Fruit fly (Drosophila melanogaster) whole organism, adult: ENCODE results near the gene CG9360.

Experiments
- CG11617 ChIP-seq: fragments of 200-800 bp; sonication (Bioruptor generic); optimal IDR thresholded peaks from 2 replicates; lab custom pipeline; 2017; ENCODE audit warnings: mild to moderate bottlenecking, missing biosample characterization, missing genetic modification reagents, missing genetic modification characterization
- CG12768 ChIP-seq: fragments of 200-800 bp; sonication (Bioruptor generic); optimal IDR thresholded peaks from 2 replicates; lab custom pipeline; 2017; ENCODE audit warnings: missing biosample characterization, missing genetic modification characterization, mild to moderate bottlenecking, moderate library complexity, missing genetic modification reagents
- CG14711 ChIP-seq: fragments of 200-800 bp; sonication (Bioruptor generic); optimal IDR thresholded peaks from 2 replicates; lab custom pipeline; 2018; ENCODE audit warnings: missing biosample characterization, mild to moderate bottlenecking, missing genetic modification characterization, moderate library complexity
- CG1620 ChIP-seq: fragments of 200-800 bp; sonication (Bioruptor generic); optimal IDR thresholded peaks from 2 replicates; lab custom pipeline; 2016; ENCODE audit warnings: missing biosample characterization, missing genetic modification characterization
- CG33017 ChIP-seq: fragments of 200-800 bp; sonication (Bioruptor generic); optimal IDR thresholded peaks from 2 replicates; lab custom pipeline; 2018; ENCODE audit warnings: missing biosample characterization, mild to moderate bottlenecking, missing genetic modification characterization, moderate library complexity
- CG5204 ChIP-seq: fragments of 200-800 bp; sonication (Bioruptor generic); optimal IDR thresholded peaks from 2 replicates; lab custom pipeline; 2016; ENCODE audit warnings: missing biosample characterization, missing genetic modification characterization
- CG7045 ChIP-seq: fragments of 200-800 bp; sonication (Bioruptor generic); optimal IDR thresholded peaks from 2 replicates; lab custom pipeline; 2017; ENCODE audit warnings: missing biosample characterization, mild to moderate bottlenecking, missing genetic modification characterization
- CG7101 ChIP-seq: fragments of 200-800 bp; sonication (Bioruptor generic); optimal IDR thresholded peaks from 2 replicates; lab custom pipeline; 2018; ENCODE audit warnings: missing biosample characterization, mild to moderate bottlenecking, missing genetic modification characterization, moderate library complexity
- Clk ChIP-seq: fragments of 200-800 bp; sonication (Bioruptor generic); optimal IDR thresholded peaks from 2 replicates; lab custom pipeline; 2017; ENCODE audit warnings: missing biosample characterization, missing genetic modification characterization
- Crg-1 ChIP-seq: fragments of 200-800 bp; sonication (Bioruptor generic); optimal IDR thresholded peaks from 2 replicates; lab custom pipeline; 2016; ENCODE audit warnings: missing biosample characterization, missing genetic modification characterization
- Hr96 ChIP-seq: fragments of 200-800 bp; sonication (Bioruptor generic); optimal IDR thresholded peaks from 2 replicates; lab custom pipeline; 2016; ENCODE audit warnings: missing biosample characterization, missing genetic modification characterization
- Mnt ChIP-seq: fragments of 200-800 bp; sonication (Bioruptor generic); optimal IDR thresholded peaks from 2 replicates; lab custom pipeline; 2016; ENCODE audit warnings: missing biosample characterization, mild to moderate bottlenecking, missing genetic modification characterization
- bab1 ChIP-seq: fragments of 200-800 bp; sonication (Bioruptor generic); optimal IDR thresholded peaks from 3 replicates; lab custom pipeline; 2019; ENCODE audit warnings: missing biosample characterization, mild to moderate bottlenecking, missing genetic modification characterization, moderate library complexity
- cic ChIP-seq: fragments of 200-800 bp; sonication (Bioruptor generic); optimal IDR thresholded peaks from 2 replicates; lab custom pipeline; 2017; ENCODE audit warnings: missing biosample characterization, mild to moderate bottlenecking, missing genetic modification characterization, moderate library complexity
- cnc ChIP-seq, 2 experiments: fragments of >200 bp; optimal IDR thresholded peaks; 2 replicates each; lab custom pipeline; 2017
- kay ChIP-seq: fragments of 200-800 bp; sonication (Bioruptor generic); peaks from one replicate; lab custom pipeline; 2016; ENCODE audit warnings: missing biosample characterization, missing genetic modification characterization, borderline replicate concordance
- ovo ChIP-seq: fragments of 200-800 bp; sonication (Bioruptor generic); optimal IDR thresholded peaks from 2 replicates; lab custom pipeline; 2016; ENCODE audit warnings: missing biosample characterization, missing genetic modification characterization
- pad ChIP-seq: fragments of 200-800 bp; sonication (Bioruptor generic); optimal IDR thresholded peaks from 3 replicates; lab custom pipeline; 2017; ENCODE audit warnings: missing biosample characterization, missing genetic modification characterization, mild to moderate bottlenecking, moderate library complexity, missing genetic modification reagents
- tj ChIP-seq: fragments of 200-800 bp; sonication (Bioruptor generic); optimal IDR thresholded peaks from 3 replicates; lab custom pipeline; 2017; ENCODE audit warnings: missing biosample characterization, mild to moderate bottlenecking, missing genetic modification characterization, moderate library complexity
- toe ChIP-seq: fragments of 200-800 bp; sonication (Bioruptor generic); optimal IDR thresholded peaks from 2 replicates; lab custom pipeline; 2016; ENCODE audit warnings: missing biosample characterization, missing genetic modification characterization

CG9360 gene

DNA sequence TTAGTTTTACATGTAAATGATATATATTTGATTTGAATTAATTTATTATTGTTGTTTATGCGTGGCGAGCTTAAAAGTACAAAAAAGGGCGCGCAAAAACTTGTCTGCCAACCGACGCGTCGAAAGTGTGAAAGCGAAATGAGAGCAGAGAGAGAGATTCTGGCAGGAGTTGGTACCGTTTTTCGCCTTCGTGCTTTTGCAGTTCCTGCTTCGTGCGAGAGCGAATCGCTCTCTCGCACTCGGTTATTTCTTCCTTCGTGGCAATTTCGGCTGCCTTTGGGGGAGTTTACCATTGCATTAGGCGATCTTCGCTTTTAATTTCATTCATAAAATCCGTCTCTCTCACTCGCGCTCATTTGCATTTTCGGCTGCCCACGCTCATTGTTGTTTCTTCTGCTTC lies 35.4 kb downstream of the CG9360 start, which contains the start of gene inaF-D:
inaF-D (minus strand) TSS at position 101 of the 400 bp plus-strand sequence.
- TF ChIP-seq Clk: no peak
- no peak for TF ChIP-seq pad
- TF ChIP-seq CG7101: no peak
- no peak for TF ChIP-seq CG5204 (GFP tag; lab: Kevin White, UChicago)
- no peak for TF ChIP-seq CG12768 (GFP tag; lab: Kevin White, UChicago)
- TF ChIP-seq tj (GFP tag; lab: Kevin White, UChicago): no peak
- TF ChIP-seq CG11617 (GFP tag; lab: Kevin White, UChicago): no peak
- no peak for TF ChIP-seq bab1 (GFP tag; lab: Kevin White, UChicago)
- no peak for TF ChIP-seq ovo
- TF ChIP-seq CG14711 (tag; lab: Kevin White, UChicago): no peak
- no peak for TF ChIP-seq CG33017 (tag; lab: Kevin White, UChicago)
- TF ChIP-seq Crg-1 (GFP tag; lab: Kevin White, UChicago): no peak
- TF ChIP-seq CG7045: no peak
- TF ChIP-seq toe (GFP tag; lab: Kevin White, UChicago): no peak
- no peak for TF ChIP-seq Mnt
- no peak for TF ChIP-seq CG1620
- TF ChIP-seq Hr96 (GFP tag; lab: Kevin White, UChicago): no peak
- no peak for TF ChIP-seq cnc (optimal IDR thresholded peaks at IDR 0.05; lab: Kevin White, UChicago)
- no peak for TF ChIP-seq cic
- no peak for TF ChIP-seq kay (GFP tag; lab: Kevin White, UChicago)

DNA sequence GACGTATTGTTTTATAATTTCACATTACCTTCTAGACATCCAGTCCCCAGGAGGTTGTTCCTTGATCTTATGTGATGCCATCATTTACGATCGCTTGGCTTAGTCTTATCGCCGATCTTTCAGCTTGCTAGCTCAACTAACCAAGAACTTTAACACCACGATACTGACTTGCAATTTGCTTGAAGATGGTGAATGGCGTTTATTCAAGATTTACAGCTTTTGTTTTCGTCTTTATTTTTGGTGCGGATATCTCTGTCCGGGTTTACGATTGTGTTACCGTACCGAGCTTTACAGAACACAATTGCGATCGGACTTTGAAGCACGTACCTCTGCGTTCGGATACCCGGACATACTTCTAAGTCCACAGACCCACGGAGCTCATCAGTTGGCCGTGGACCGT lies 40.4 kb downstream of the CG9360 start, which contains the start of gene CG15221:
CG15221 (plus strand) TSS at position 301 of the 400 bp plus-strand sequence.
- TF ChIP-seq Mnt (no peak), CG1620 (no peak), CG7101 (no peak), CG33017 (tag; lab: Kevin White, UChicago) (no peak), tj (GFP tag; lab: Kevin White, UChicago) (no peak), CG7045 (no peak), Hr96 (GFP tag; lab: Kevin White, UChicago) (no peak), CG11617 (GFP tag; lab: Kevin White, UChicago) (no peak), ovo (no peak), cic (no peak), CG14711 (tag; lab: Kevin White, UChicago) (no peak), toe (GFP tag; lab: Kevin White, UChicago) (no peak), pad (no peak), CG5204 (GFP tag; lab: Kevin White, UChicago) (no peak), bab1 (GFP tag; lab: Kevin White, UChicago) (no peak), cnc (optimal IDR thresholded peaks at IDR 0.05; lab: Kevin White, UChicago) (no peak), kay (GFP tag; lab: Kevin White, UChicago) (no peak), CG12768 (GFP tag; lab: Kevin White, UChicago) (no peak)

- no peak for TF ChIP-seq Hr96 (GFP tag; lab: Kevin White, UChicago)
- peak; percentile 50 for TF ChIP-seq ovo
- peak; percentile 75 for TF ChIP-seq tj (GFP tag; lab: Kevin White, UChicago)
- peak; percentile 89 for TF ChIP-seq bab1 (GFP tag; lab: Kevin White, UChicago)
- TF ChIP-seq toe (GFP tag; lab: Kevin White, UChicago): peak; percentile 24
- TF ChIP-seq cnc (optimal IDR thresholded peaks at IDR 0.05; lab: Kevin White, UChicago): no peak
- TF ChIP-seq CG12768 (GFP tag; lab: Kevin White, UChicago): no peak
- peak; percentile 51 for TF ChIP-seq Mnt
- TF ChIP-seq Clk: no peak
- peak; percentile 64 for TF ChIP-seq CG14711 (tag; lab: Kevin White, UChicago)
- peak; percentile 62 for TF ChIP-seq Crg-1 (GFP tag; lab: Kevin White, UChicago)
- no peak for TF ChIP-seq CG5204 (GFP tag; lab: Kevin White, UChicago)
- no peak for TF ChIP-seq cic
- TF ChIP-seq CG7101: peak; percentile 55
- peak; percentile 67 for TF ChIP-seq CG1620
- TF ChIP-seq CG11617 (GFP tag; lab: Kevin White, UChicago): peak; percentile 66
- TF ChIP-seq CG7045: no peak
- TF ChIP-seq kay (GFP tag; lab: Kevin White, UChicago): no peak
- peak; percentile 19 for TF ChIP-seq CG33017 (tag; lab: Kevin White, UChicago)
- peak; percentile 53 for TF ChIP-seq pad
Observed at dm6 chrX:11720138-11720537, 44.3 kb downstream of the CG9360 start, which contains the start of gene Tango10. Gene Tango10 (plus strand): TSS chrX:11720245.

- no peak for TF ChIP-seq CG5204 (GFP tag; lab: Kevin White, UChicago)
- TF ChIP-seq cnc (optimal IDR thresholded peaks at IDR 0.05; lab: Kevin White, UChicago): no peak
- no peak for TF ChIP-seq Clk
- no peak for TF ChIP-seq bab1 (GFP tag; lab: Kevin White, UChicago)
- TF ChIP-seq CG33017 (tag; lab: Kevin White, UChicago): no peak
- TF ChIP-seq CG12768 (GFP tag; lab: Kevin White, UChicago): no peak
- no peak for TF ChIP-seq CG14711 (tag; lab: Kevin White, UChicago)
- TF ChIP-seq CG11617 (GFP tag; lab: Kevin White, UChicago): no peak
- no peak for TF ChIP-seq CG7045
- no peak for TF ChIP-seq Mnt
- TF ChIP-seq Hr96 (GFP tag; lab: Kevin White, UChicago): no peak
- TF ChIP-seq ovo: no peak
- no peak for TF ChIP-seq pad
- TF ChIP-seq Crg-1 (GFP tag; lab: Kevin White, UChicago): no peak
- TF ChIP-seq toe (GFP tag; lab: Kevin White, UChicago): no peak
- no peak for TF ChIP-seq kay (GFP tag; lab: Kevin White, UChicago)
- no peak for TF ChIP-seq cic
- TF ChIP-seq tj (GFP tag; lab: Kevin White, UChicago): no peak
Observed at dm6 chrX:11717892-11718291, 46.5 kb downstream of the CG9360 start.

dm6 chrX:11716731-11717326 lies 47.6 kb downstream of the CG9360 start, which contains the start of gene prtp:
Gene prtp (plus strand): TSS chrX:11716756.
- peak; percentile 30 for TF ChIP-seq bab1 (GFP tag; lab: Kevin White, UChicago)
- no peak for TF ChIP-seq tj (GFP tag; lab: Kevin White, UChicago)
- no peak for TF ChIP-seq pad
- TF ChIP-seq CG5204 (GFP tag; lab: Kevin White, UChicago): peak; percentile 45
- peak; percentile 15 for TF ChIP-seq Crg-1 (GFP tag; lab: Kevin White, UChicago)
- TF ChIP-seq Mnt: peak; percentile 54
- TF ChIP-seq CG14711 (tag; lab: Kevin White, UChicago): peak; percentile 71
